Worm (Caenorhabditis elegans) whole organism, late embryonic: ENCODE results near the gene srd-4.

Experiments
- C08G9.2 ChIP-seq: sonication (generic microtip); optimal IDR thresholded peaks from 2 replicates; lab custom pipeline; 2016; ENCODE audit warnings: mild to moderate bottlenecking, missing genetic modification characterization, moderate library complexity, missing compliant biosample characterization
- C38D4.7 ChIP-seq: fragments of 200-800 bp; sonication (Bioruptor generic); optimal IDR thresholded peaks from 2 replicates; lab custom pipeline; 2018; ENCODE audit warnings: mild to moderate bottlenecking, missing genetic modification characterization, moderate library complexity, missing compliant biosample characterization
- K09A11.1 ChIP-seq: sonication (generic microtip); optimal IDR thresholded peaks from 2 replicates; lab custom pipeline; 2017; ENCODE audit warnings: antibody characterized with exemption, mild to moderate bottlenecking, missing genetic modification characterization, missing compliant biosample characterization; ENCODE audit not compliant: insufficient read depth
- ama-1 ChIP-seq: fragments of 150-350 bp; optimal IDR thresholded peaks from 2 replicates; lab custom pipeline; 2014
- ceh-45 ChIP-seq: fragments of 200-800 bp; sonication (Bioruptor generic); IDR thresholded peaks from 2 replicates; pipeline ENCODE4 v1.3.6; 2022; ENCODE audit warnings: missing genetic modification reagents, missing genetic modification characterization, missing compliant biosample characterization
- fkh-10 ChIP-seq: fragments of 150-350 bp; optimal IDR thresholded peaks from 2 replicates; lab custom pipeline; 2014; ENCODE audit warnings: missing biosample characterization, missing genetic modification reagents, missing genetic modification characterization
- gmeb-2 ChIP-seq: sonication (generic microtip); optimal IDR thresholded peaks from 2 replicates; lab custom pipeline; 2016; ENCODE audit warnings: missing genetic modification characterization, inconsistent platforms, missing compliant biosample characterization
- odd-2 ChIP-seq: sonication (generic microtip); optimal IDR thresholded peaks from 2 replicates; lab custom pipeline; 2017; ENCODE audit warnings: antibody characterized with exemption, mild to moderate bottlenecking, missing genetic modification characterization, missing compliant biosample characterization
- pha-2 ChIP-seq: sonication (generic microtip); optimal IDR thresholded peaks from 2 replicates; lab custom pipeline; 2017; ENCODE audit warnings: mild to moderate bottlenecking, missing genetic modification characterization, missing compliant biosample characterization
- pros-1 ChIP-seq: fragments of 150-350 bp; optimal IDR thresholded peaks from 2 replicates; lab custom pipeline; 2014; ENCODE audit warnings: missing biosample characterization, missing genetic modification reagents, missing genetic modification characterization
- unc-3 ChIP-seq, 2 experiments: fragments of 200-800 bp in 1 of 2; sonication (Bioruptor generic) in 1 of 2; sonication (generic microtip) in 1 of 2; conservative IDR thresholded peaks in 1 of 2; optimal IDR thresholded peaks in 1 of 2; 2 replicates each; pipeline versions ENCODE4 v1.3.6 to Lab custom; 2016 to 2022; ENCODE audit warnings: missing compliant biosample characterization in 2 of 2, missing genetic modification characterization in 2 of 2, missing genetic modification reagents in 1 of 2
- zip-5 ChIP-seq: sonication (generic microtip); optimal IDR thresholded peaks from 2 replicates; lab custom pipeline; 2016; ENCODE audit warnings: missing genetic modification characterization, missing compliant biosample characterization

- TF ChIP-seq ama-1 (lab: Kevin White, UChicago): no peak
- no peak for TF ChIP-seq gmeb-2 (tag; lab: Kevin White, UChicago)
- TF ChIP-seq unc-3 (GFP tag; conservative IDR thresholded peaks at IDR 0.05; lab: Robert Waterston, UW): no peak
- no peak for TF ChIP-seq unc-3 (tag; optimal IDR thresholded peaks at IDR 0.05; lab: Kevin White, UChicago)
- no peak for TF ChIP-seq pros-1 (tag; lab: Kevin White, UChicago)
- no peak for TF ChIP-seq ceh-45
- TF ChIP-seq zip-5 (tag; lab: Kevin White, UChicago): no peak
- no peak for TF ChIP-seq fkh-10
- TF ChIP-seq K09A11.1: no peak
- TF ChIP-seq C08G9.2 (tag; lab: Kevin White, UChicago): no peak
- no peak for TF ChIP-seq pha-2 (tag; lab: Kevin White, UChicago)
- no peak for TF ChIP-seq C38D4.7 (GFP tag; lab: Kevin White, UChicago)
- TF ChIP-seq odd-2: no peak
Observed at ce11 chrV:12161157-12161556, 23.6 kb upstream of the srd-4 start.
